Fruit fly (Drosophila melanogaster) whole organism: ENCODE measurements around the gene sals.

Experiments
- CG8478 ChIP-seq: fragments of >200 bp; optimal IDR thresholded peaks from 2 replicates; lab custom pipeline; 2018; ENCODE audit warnings: inconsistent platforms
- Dll ChIP-seq: fragments of >200 bp; optimal IDR thresholded peaks from 2 replicates; lab custom pipeline; 2017
- psq ChIP-seq: fragments of >200 bp; optimal IDR thresholded peaks from 2 replicates; lab custom pipeline; 2017

DNA sequence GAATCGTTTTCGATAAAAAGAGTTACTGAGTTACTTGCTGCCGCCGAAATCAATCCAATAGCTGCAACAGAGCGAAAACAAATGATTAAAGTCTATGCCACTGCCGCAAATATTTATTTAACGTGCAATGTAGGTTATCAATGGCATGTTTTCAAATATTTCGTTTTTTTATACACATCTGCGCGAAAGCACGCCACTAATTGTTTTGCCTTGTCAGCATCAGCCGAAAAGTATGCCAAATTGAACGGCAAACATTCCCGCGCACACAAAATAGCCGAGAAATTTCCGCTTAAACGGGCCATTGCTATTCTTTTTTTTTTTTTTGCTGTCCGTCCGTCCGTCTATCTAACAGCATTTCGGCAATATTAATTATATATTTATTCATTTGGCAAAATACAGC is 450 bp upstream of the sals start:
- TF ChIP-seq psq (lab: Kevin White, UChicago), result no peak
- TF ChIP-seq CG8478, result no peak
- TF ChIP-seq Dll (lab: Kevin White, UChicago), result no peak
